Worm (Caenorhabditis elegans): ENCODE results near the gene sas-6.

The sas-6 gene

DNA sequence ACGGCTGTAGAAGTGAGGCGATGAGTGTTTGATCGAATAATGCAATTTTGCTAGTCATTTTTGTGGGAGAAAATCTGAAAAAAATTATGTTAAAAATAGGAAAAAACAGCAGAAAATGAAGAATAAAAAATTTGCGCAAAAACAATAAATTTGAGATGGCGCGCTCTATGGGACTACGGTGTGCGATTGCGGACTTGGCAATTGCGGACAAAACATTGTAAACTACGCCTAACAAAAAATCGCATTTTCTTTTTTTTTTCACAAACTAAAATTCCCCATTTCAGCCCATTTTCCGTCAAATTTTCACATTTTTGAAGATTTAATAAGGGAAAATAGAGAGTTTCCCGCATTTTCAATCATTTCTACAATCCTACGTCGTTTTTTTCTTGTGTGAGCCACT is at the start of gene sas-6, which contains the start of gene Y45F10D.7 (continued):
- TF ChIP-seq T20F7.1 (GFP tag; optimal IDR thresholded peaks at IDR 0.05) (peak; percentile 44), nhr-10 (tag; optimal IDR thresholded peaks at IDR 0.05) (no peak), duxl-1 (tag; optimal IDR thresholded peaks at IDR 0.05; ENCODE audit: poor library complexity) (no peak), attf-4 (tag; optimal IDR thresholded peaks at IDR 0.05) (no peak), hlh-30 (tag; optimal IDR thresholded peaks at IDR 0.05; ENCODE audit: insufficient read depth) (peak; percentile 72), lin-15B (tag; optimal IDR thresholded peaks at IDR 0.05) (no peak), Y75B8A.6 (GFP tag; IDR thresholded peaks at IDR 0.05) (no peak), Y5F2A.4 (GFP tag; optimal IDR thresholded peaks at IDR 0.05) (no peak), saeg-2 (GFP tag; IDR thresholded peaks at IDR 0.05) (no peak), dmd-9 (GFP tag; IDR thresholded peaks at IDR 0.05) (no peak), T26A8.4 (GFP tag; IDR thresholded peaks at IDR 0.05) (no peak), unc-39 (tag; optimal IDR thresholded peaks at IDR 0.05) (no peak), F44E2.7 (GFP tag; IDR thresholded peaks at IDR 0.05) (no peak), ces-1 (GFP tag; optimal IDR thresholded peaks at IDR 0.05) (no peak), vab-7 (GFP tag; IDR thresholded peaks at IDR 0.05) (no peak), set-16 (GFP tag; IDR thresholded peaks at IDR 0.05) (no peak), pqm-1 (tag; optimal IDR thresholded peaks at IDR 0.05) (no peak), unc-62 (GFP tag; optimal IDR thresholded peaks at IDR 0.05 in 1 of 2) (peak in 1 of 2 experiments; percentile 40), unc-62 (tag; optimal IDR thresholded peaks at IDR 0.05) (no peak), ZK337.2 (GFP tag; IDR thresholded peaks at IDR 0.05) (no peak), lsy-2 (tag; optimal IDR thresholded peaks at IDR 0.05) (peak; percentile 92 to 99), ceh-44 (GFP tag; IDR thresholded peaks at IDR 0.05) (no peak), aha-1 (tag) (peak; percentile 96), nhr-102 (tag; optimal IDR thresholded peaks at IDR 0.05) (no peak), F37D6.2 (tag; optimal IDR thresholded peaks at IDR 0.05) (no peak), egl-43 (GFP tag; IDR thresholded peaks at IDR 0.05) (no peak), mxl-3 (GFP tag; optimal IDR thresholded peaks at IDR 0.05) (no peak), ceh-20 (GFP tag; IDR thresholded peaks at IDR 0.05) (no peak), mxl-2 (GFP tag; conservative IDR thresholded peaks at IDR 0.05) (no peak), dmd-6 (GFP tag; IDR thresholded peaks at IDR 0.05) (peak; percentile 40; the same call in 1 of the 2 replicates), daf-16 (GFP tag; optimal IDR thresholded peaks at IDR 0.05) (no peak), daf-16 (tag; optimal IDR thresholded peaks at IDR 0.05) (no peak), hif-1 (tag; optimal IDR thresholded peaks at IDR 0.05) (peak in 1 of 2 experiments; percentile 40), nhr-11 (tag; optimal IDR thresholded peaks at IDR 0.05) (peak; percentile 13), tag-97 (GFP tag; IDR thresholded peaks at IDR 0.05) (no peak), nhr-25 (tag; optimal IDR thresholded peaks at IDR 0.05; ENCODE audit: borderline replicate concordance, insufficient read depth) (no peak), tra-1 (GFP tag; IDR thresholded peaks at IDR 0.05) (no peak), daf-12 (tag; optimal IDR thresholded peaks at IDR 0.05) (no peak), mes-2 (tag; optimal IDR thresholded peaks at IDR 0.05; ENCODE audit: poor library complexity, severe bottlenecking) (peak; percentile 83), daf-8 (GFP tag; IDR thresholded peaks at IDR 0.05) (no peak), rbr-2 (tag; optimal IDR thresholded peaks at IDR 0.05) (peak; percentile 19), ceh-82 (tag; optimal IDR thresholded peaks at IDR 0.05) (no peak), nhr-6 (tag; optimal IDR thresholded peaks at IDR 0.05) (peak; percentile 21), lin-1 (GFP tag; IDR thresholded peaks at IDR 0.05) (no peak), dpl-1 (GFP tag; optimal IDR thresholded peaks at IDR 0.05) (peak; percentile 89), snpc-1.2 (GFP tag; IDR thresholded peaks at IDR 0.05) (peak; percentile 93), zfp-2 (tag; optimal IDR thresholded peaks at IDR 0.05) (no peak), zip-2 (tag; optimal IDR thresholded peaks at IDR 0.05) (no peak), nhr-28 (tag; optimal IDR thresholded peaks at IDR 0.05) (peak; percentile 7), zag-1 (tag; optimal IDR thresholded peaks at IDR 0.05) (no peak), dve-1 (tag; optimal IDR thresholded peaks at IDR 0.05; ENCODE audit: insufficient read depth) (peak; percentile 25), hmg-1.1 (GFP tag; IDR thresholded peaks at IDR 0.05) (no peak)
